Worm (Caenorhabditis elegans) whole organism, L4 larva: Measurements from ENCODE around the gene nhr-48.

ENCODE experiments used
- D1046.2 ChIP-seq: fragments of 200-800 bp; sonication (Bioruptor generic); IDR thresholded peaks from 2 replicates; pipeline ENCODE4 v1.3.6; 2022; ENCODE audit warnings: missing genetic modification characterization, missing compliant biosample characterization
- F37D6.2 ChIP-seq: sonication (generic microtip); optimal IDR thresholded peaks from 2 replicates; lab custom pipeline; 2016; ENCODE audit warnings: mild to moderate bottlenecking, missing genetic modification characterization, missing compliant biosample characterization
- F49E8.2 ChIP-seq: sonication (generic microtip); optimal IDR thresholded peaks from 2 replicates; lab custom pipeline; 2016; ENCODE audit warnings: missing compliant biosample characterization, mild to moderate bottlenecking, missing genetic modification characterization, borderline replicate concordance
- R02D3.7 ChIP-seq: fragments of 150-350 bp; sonication (generic microtip); optimal IDR thresholded peaks from 3 replicates; lab custom pipeline; 2014; ENCODE audit warnings: missing biosample characterization, missing genetic modification characterization
- Y75B8A.6 ChIP-seq: fragments of 200-800 bp; sonication (Bioruptor generic); IDR thresholded peaks from 2 replicates; pipeline ENCODE4 v1.3.6; 2022; ENCODE audit warnings: missing genetic modification reagents, missing genetic modification characterization, missing compliant biosample characterization
- aha-1 ChIP-seq: fragments of 150-350 bp; peaks from one replicate; lab custom pipeline; 2014; ENCODE audit warnings: missing biosample characterization, missing genetic modification characterization
- aly-2 ChIP-seq: sonication (generic microtip); optimal IDR thresholded peaks from 2 replicates; lab custom pipeline; 2018; ENCODE audit warnings: missing biosample characterization, missing genetic modification characterization
- ama-1 ChIP-seq: fragments of 150-350 bp; optimal IDR thresholded peaks from 2 replicates; lab custom pipeline; 2014; ENCODE audit warnings: inconsistent platforms, mixed read lengths
- ces-1 ChIP-seq: fragments of 150-350 bp; sonication (generic microtip); optimal IDR thresholded peaks from 4 replicates; lab custom pipeline; 2014; ENCODE audit warnings: missing biosample characterization, missing genetic modification reagents, missing genetic modification characterization
- cey-2 ChIP-seq: sonication (generic microtip); optimal IDR thresholded peaks from 3 replicates; lab custom pipeline; 2017; ENCODE audit warnings: missing genetic modification characterization, mild to moderate bottlenecking, missing compliant biosample characterization, antibody characterized with exemption, borderline replicate concordance; ENCODE audit not compliant: insufficient read depth
- ctbp-1 ChIP-seq: fragments of 200-800 bp; sonication (Bioruptor generic); IDR thresholded peaks from 2 replicates; pipeline ENCODE4 v1.3.6; 2022; ENCODE audit warnings: missing genetic modification reagents, missing genetic modification characterization, missing compliant biosample characterization
- daf-16 ChIP-seq, 3 experiments: sonication (generic microtip); optimal IDR thresholded peaks; 2 replicates each; lab custom pipeline; 2016 to 2017; ENCODE audit warnings: missing genetic modification characterization in 3 of 3, missing genetic modification reagents in 3 of 3, mild to moderate bottlenecking in 2 of 3, missing compliant biosample characterization in 2 of 3, missing biosample characterization in 1 of 3, moderate library complexity in 1 of 3
- daf-8 ChIP-seq: fragments of 200-800 bp; sonication (Bioruptor generic); IDR thresholded peaks from 2 replicates; pipeline ENCODE4 v1.3.6; 2022; ENCODE audit warnings: missing genetic modification characterization, missing compliant biosample characterization
- dpl-1 ChIP-seq: fragments of 150-350 bp; optimal IDR thresholded peaks from 2 replicates; lab custom pipeline; 2014; ENCODE audit warnings: missing biosample characterization, missing genetic modification reagents, missing genetic modification characterization
- duxl-1 ChIP-seq: sonication (generic microtip); optimal IDR thresholded peaks from 2 replicates; lab custom pipeline; 2016; ENCODE audit warnings: mild to moderate bottlenecking, missing genetic modification characterization, moderate library complexity, missing compliant biosample characterization; ENCODE audit not compliant: poor library complexity
- dve-1 ChIP-seq: sonication (generic microtip); optimal IDR thresholded peaks from 2 replicates; lab custom pipeline; 2017; ENCODE audit warnings: antibody characterized with exemption, mild to moderate bottlenecking, missing genetic modification characterization, missing compliant biosample characterization; ENCODE audit not compliant: insufficient read depth
- fos-1 ChIP-seq: fragments of 150-350 bp; optimal IDR thresholded peaks from 2 replicates; lab custom pipeline; 2014; ENCODE audit warnings: missing biosample characterization, missing genetic modification characterization
- gei-8 ChIP-seq: fragments of 200-800 bp; sonication (Bioruptor generic); optimal IDR thresholded peaks from 2 replicates; lab custom pipeline; 2018; ENCODE audit warnings: mild to moderate bottlenecking, missing genetic modification characterization, missing compliant biosample characterization
- hlh-11 ChIP-seq: fragments of 200-800 bp; sonication (Bioruptor generic); optimal IDR thresholded peaks from 2 replicates; lab custom pipeline; 2018; ENCODE audit warnings: mild to moderate bottlenecking, missing genetic modification characterization, missing compliant biosample characterization
- hlh-30 ChIP-seq: sonication (generic microtip); optimal IDR thresholded peaks from 2 replicates; lab custom pipeline; 2017; ENCODE audit warnings: antibody characterized with exemption, mild to moderate bottlenecking, missing genetic modification characterization, missing compliant biosample characterization; ENCODE audit not compliant: insufficient read depth
- hmg-1.1 ChIP-seq: fragments of 200-800 bp; sonication (Bioruptor generic); IDR thresholded peaks from 2 replicates; pipeline ENCODE4 v1.3.6; 2022; ENCODE audit warnings: missing genetic modification reagents, missing genetic modification characterization, missing compliant biosample characterization
- jun-1 ChIP-seq: fragments of 150-350 bp; optimal IDR thresholded peaks from 2 replicates; lab custom pipeline; 2014; ENCODE audit warnings: missing biosample characterization, missing genetic modification reagents, missing genetic modification characterization
- lim-7 ChIP-seq: fragments of 200-800 bp; sonication (Bioruptor generic); IDR thresholded peaks from 2 replicates; pipeline ENCODE4 v1.3.6; 2022; ENCODE audit warnings: missing genetic modification characterization, missing compliant biosample characterization
- lin-1 ChIP-seq: fragments of 200-800 bp; sonication (Bioruptor generic); IDR thresholded peaks from 2 replicates; pipeline ENCODE4 v1.3.6; 2022; ENCODE audit warnings: missing genetic modification reagents, missing genetic modification characterization, missing compliant biosample characterization
- lin-13 ChIP-seq: fragments of 150-350 bp; optimal IDR thresholded peaks from 2 replicates; lab custom pipeline; 2014; ENCODE audit warnings: missing biosample characterization, missing genetic modification reagents, missing genetic modification characterization
- lin-15B ChIP-seq: fragments of 150-350 bp; sonication (generic microtip); optimal IDR thresholded peaks from 3 replicates; lab custom pipeline; 2014; ENCODE audit warnings: missing biosample characterization, missing genetic modification characterization
- lir-3 ChIP-seq: sonication (generic microtip); optimal IDR thresholded peaks from 2 replicates; lab custom pipeline; 2016; ENCODE audit warnings: mild to moderate bottlenecking, missing genetic modification characterization, missing compliant biosample characterization
- madf-9 ChIP-seq: fragments of 200-800 bp; sonication (Bioruptor generic); conservative IDR thresholded peaks from 2 replicates; pipeline ENCODE4 v1.3.6; 2022; ENCODE audit warnings: missing genetic modification reagents, missing genetic modification characterization, missing compliant biosample characterization
- mdt-29 ChIP-seq: fragments of 200-800 bp; sonication (Bioruptor generic); IDR thresholded peaks from 2 replicates; pipeline ENCODE4 v1.3.6; 2022; ENCODE audit warnings: missing genetic modification reagents, missing genetic modification characterization, missing compliant biosample characterization
- mes-2 ChIP-seq: sonication (generic microtip); optimal IDR thresholded peaks from 2 replicates; lab custom pipeline; 2016; ENCODE audit warnings: missing genotype, mild to moderate bottlenecking, missing genetic modification characterization, missing compliant biosample characterization; ENCODE audit not compliant: poor library complexity, severe bottlenecking
- mxl-3 ChIP-seq: fragments of 200-800 bp; sonication (Bioruptor generic); optimal IDR thresholded peaks from 2 replicates; lab custom pipeline; 2018; ENCODE audit warnings: mild to moderate bottlenecking, missing genetic modification characterization, missing compliant biosample characterization
- nhr-111 ChIP-seq: fragments of 200-800 bp; sonication (Bioruptor generic); optimal IDR thresholded peaks from 2 replicates; lab custom pipeline; 2018; ENCODE audit warnings: mild to moderate bottlenecking, missing genetic modification characterization, missing compliant biosample characterization
- nhr-237 ChIP-seq: sonication (generic microtip); optimal IDR thresholded peaks from 2 replicates; lab custom pipeline; 2017; ENCODE audit warnings: missing biosample characterization, missing genetic modification characterization
- nhr-28 ChIP-seq: fragments of 150-350 bp; optimal IDR thresholded peaks from 2 replicates; lab custom pipeline; 2014; ENCODE audit warnings: missing biosample characterization, missing genetic modification characterization
- nhr-77 ChIP-seq: fragments of 150-350 bp; optimal IDR thresholded peaks from 2 replicates; lab custom pipeline; 2014; ENCODE audit warnings: missing biosample characterization, missing genetic modification characterization
- rbr-2 ChIP-seq: sonication (generic microtip); optimal IDR thresholded peaks from 2 replicates; lab custom pipeline; 2016; ENCODE audit warnings: missing genotype, missing genetic modification characterization, missing compliant biosample characterization
- saeg-2 ChIP-seq: fragments of 200-800 bp; sonication (Bioruptor generic); IDR thresholded peaks from 2 replicates; pipeline ENCODE4 v1.3.6; 2022; ENCODE audit warnings: missing genetic modification reagents, missing genetic modification characterization, missing compliant biosample characterization
- set-16 ChIP-seq: fragments of 200-800 bp; sonication (Bioruptor generic); IDR thresholded peaks from 2 replicates; pipeline ENCODE4 v1.3.6; 2022; ENCODE audit warnings: missing genetic modification reagents, missing genetic modification characterization, missing compliant biosample characterization
- skn-1 ChIP-seq: fragments of 150-350 bp; optimal IDR thresholded peaks from 2 replicates; lab custom pipeline; 2014; ENCODE audit warnings: missing biosample characterization, missing genetic modification characterization
- snpc-4 ChIP-seq: fragments of 150-350 bp; optimal IDR thresholded peaks from 2 replicates; lab custom pipeline; 2014; ENCODE audit warnings: missing biosample characterization, missing genetic modification characterization
- spr-1 ChIP-seq: sonication (generic microtip); optimal IDR thresholded peaks from 2 replicates; lab custom pipeline; 2016; ENCODE audit warnings: mild to moderate bottlenecking, missing genetic modification characterization, missing compliant biosample characterization
- spr-3 ChIP-seq: fragments of 200-800 bp; sonication (Bioruptor generic); optimal IDR thresholded peaks from 2 replicates; lab custom pipeline; 2018; ENCODE audit warnings: mild to moderate bottlenecking, missing genetic modification characterization, missing compliant biosample characterization
- tag-97 ChIP-seq: fragments of 200-800 bp; sonication (Bioruptor generic); IDR thresholded peaks from 2 replicates; pipeline ENCODE4 v1.3.6; 2022; ENCODE audit warnings: missing genetic modification characterization, missing compliant biosample characterization
- unc-39 ChIP-seq: sonication (generic microtip); optimal IDR thresholded peaks from 2 replicates; lab custom pipeline; 2017; ENCODE audit warnings: missing biosample characterization, missing genetic modification characterization
- unc-62 ChIP-seq, 3 experiments: fragments of 150-350 bp in 1 of 3; sonication (generic microtip); optimal IDR thresholded peaks in 2 of 3; peaks in 1 of 3; 1 replicate in 1 of 3; 2 replicates in 2 of 3; lab custom pipeline; 2014 to 2017; ENCODE audit warnings: missing biosample characterization in 3 of 3, missing genetic modification characterization in 3 of 3, missing genetic modification reagents in 3 of 3, missing genotype in 1 of 3

The nhr-48 gene

DNA sequence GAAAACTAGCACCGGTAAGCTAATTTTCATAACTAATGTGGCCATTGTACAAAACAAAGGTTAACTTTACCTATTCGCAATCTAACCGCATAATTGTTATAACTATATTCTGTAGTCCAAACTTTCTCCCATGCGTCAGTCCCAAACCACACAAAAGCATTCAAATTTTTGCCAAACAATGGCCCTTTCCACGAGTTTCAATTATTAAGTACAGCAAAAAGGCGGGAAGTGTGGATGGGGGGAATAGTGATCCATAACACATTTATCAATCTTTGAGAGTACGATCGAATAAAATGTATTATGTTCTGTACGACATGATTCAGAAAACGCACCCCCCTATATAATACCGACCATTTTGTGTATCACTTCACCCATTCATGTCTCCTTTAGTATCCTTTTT lies 10.3 kb downstream of the nhr-48 start, which contains the start of gene ZK662.6:
Gene ZK662.6 (plus strand): TSS at position 301 of the 400 bp plus-strand sequence.
- no peak for TF ChIP-seq unc-39 (tag; lab: Kevin White, UChicago)
- no peak for TF ChIP-seq lin-15B (tag; lab: Kevin White, UChicago)
- TF ChIP-seq F37D6.2 (tag; lab: Kevin White, UChicago), result no peak
- TF ChIP-seq ces-1 (GFP tag; lab: Kevin White, UChicago), result no peak
- peak in 1 of 2 experiments; percentile 47 for TF ChIP-seq unc-62 (GFP tag; optimal IDR thresholded peaks at IDR 0.05 in 1 of 2; lab: Kevin White, UChicago)
- no peak for TF ChIP-seq unc-62 (tag; optimal IDR thresholded peaks at IDR 0.05; lab: Kevin White, UChicago)

- no peak for TF ChIP-seq nhr-237
- TF ChIP-seq unc-62 (GFP tag; optimal IDR thresholded peaks at IDR 0.05 in 1 of 2; lab: Kevin White, UChicago), result no peak
- no peak for TF ChIP-seq unc-62 (tag; optimal IDR thresholded peaks at IDR 0.05; lab: Kevin White, UChicago)
- TF ChIP-seq ama-1 (lab: Kevin White, UChicago), result no peak
- no peak for TF ChIP-seq aly-2 (tag; lab: Kevin White, UChicago)
- no peak for TF ChIP-seq daf-8 (GFP tag; lab: Robert Waterston, UW)
- no peak for TF ChIP-seq F49E8.2 (tag; lab: Kevin White, UChicago)
- TF ChIP-seq set-16 (GFP tag; lab: Robert Waterston, UW), result no peak
- no peak for TF ChIP-seq mxl-3
- no peak for TF ChIP-seq hmg-1.1 (GFP tag; lab: Robert Waterston, UW)
- no peak for TF ChIP-seq lir-3 (tag; lab: Kevin White, UChicago)
- TF ChIP-seq R02D3.7, result no peak
- TF ChIP-seq, all 104 proteins: peak for 0
Measured at ce11 chrX:15721346-15721745, 13.3 kb downstream of the nhr-48 start, which contains the start of gene ZK662.5. TSS of gene ZK662.5 (plus strand) at chrX:15721646.

DNA sequence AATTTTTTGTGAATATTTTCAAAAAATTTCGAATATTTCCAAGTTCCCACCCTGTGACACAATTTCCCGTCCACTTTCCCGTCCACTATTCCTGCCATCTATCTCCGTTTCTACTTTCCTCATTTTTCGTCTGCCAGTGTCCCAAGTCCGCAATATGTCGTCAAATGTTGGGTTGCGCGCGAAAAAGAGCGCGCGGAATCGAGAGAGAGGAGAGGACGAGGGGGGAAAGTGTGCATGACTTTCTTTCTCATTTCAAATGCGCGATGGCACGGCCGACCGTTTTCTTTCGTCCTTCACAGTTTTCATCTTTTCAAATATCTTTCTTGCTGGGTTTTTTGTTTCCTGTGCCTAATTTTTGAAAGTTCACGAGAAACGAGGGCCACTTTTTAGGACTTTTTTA lies 17.0 kb downstream of the nhr-48 start:
- TF ChIP-seq ama-1 (lab: Kevin White, UChicago) (no peak), tag-97 (GFP tag; lab: Robert Waterston, UW) (no peak), lin-1 (GFP tag; lab: Robert Waterston, UW) (no peak), mes-2 (peak; percentile 86), daf-16 (GFP tag; optimal IDR thresholded peaks at IDR 0.05; lab: Kevin White, UChicago) (no peak), daf-16 (tag; optimal IDR thresholded peaks at IDR 0.05; lab: Kevin White, UChicago) (peak; percentile 56), lin-13 (GFP tag; lab: Kevin White, UChicago) (peak; percentile 45), nhr-237 (no peak), gei-8 (GFP tag; lab: Kevin White, UChicago) (no peak), mxl-3 (peak; percentile 29), aha-1 (tag; lab: Kevin White, UChicago) (peak; percentile 89), duxl-1 (peak; percentile 24), Y75B8A.6 (GFP tag; lab: Robert Waterston, UW) (no peak), nhr-28 (tag; lab: Kevin White, UChicago) (peak; percentile 44), nhr-111 (no peak), set-16 (GFP tag; lab: Robert Waterston, UW) (no peak), dpl-1 (peak; percentile 65), lim-7 (no peak), hlh-11 (tag; lab: Kevin White, UChicago) (peak; percentile 54), snpc-4 (tag; lab: Kevin White, UChicago) (no peak), D1046.2 (GFP tag; lab: Robert Waterston, UW) (no peak), nhr-77 (tag; lab: Kevin White, UChicago) (no peak), spr-3 (GFP tag; lab: Kevin White, UChicago) (no peak), rbr-2 (peak; percentile 11), dve-1 (tag; lab: Kevin White, UChicago) (peak; percentile 52), ctbp-1 (GFP tag; lab: Robert Waterston, UW) (no peak), hlh-30 (tag; lab: Kevin White, UChicago) (peak; percentile 89), madf-9 (GFP tag; lab: Robert Waterston, UW) (peak; percentile 39; the same call in 1 of the 2 replicates), jun-1 (no peak), cey-2 (tag; lab: Kevin White, UChicago) (no peak), hmg-1.1 (GFP tag; lab: Robert Waterston, UW) (peak; percentile 66), fos-1 (tag; lab: Kevin White, UChicago) (no peak), mdt-29 (no peak), saeg-2 (GFP tag; lab: Robert Waterston, UW) (no peak), lin-15B (tag; lab: Kevin White, UChicago) (peak; percentile 63), skn-1 (no peak), spr-1 (tag; lab: Kevin White, UChicago) (no peak)
